Worm (Caenorhabditis elegans): ENCODE results near the gene zipt-13.

- TF ChIP-seq ztf-23 (GFP tag; IDR thresholded peaks at IDR 0.05) (no peak), cog-1 (tag; optimal IDR thresholded peaks at IDR 0.05) (no peak), flt-1 (GFP tag; IDR thresholded peaks at IDR 0.05) (peak; percentile 14; the same call in 1 of the 2 replicates)
These were observed 30.7 kb downstream of the zipt-13 start for ce11 chrX:10206008-10206407.
